Worm (Caenorhabditis elegans) whole organism, young adult: ENCODE data around the gene K02D10.4.
A peak's percentile ranks its signal among the peaks of the same experiment; 100 is the strongest.

Source experiments
- K11D2.4 ChIP-seq: fragments of 200-800 bp; sonication (Bioruptor generic); IDR thresholded peaks from 2 replicates; pipeline ENCODE4 v1.3.6; 2022; ENCODE audit warnings: missing genetic modification reagents, missing genetic modification characterization, missing compliant biosample characterization
- Y95B8A.8 ChIP-seq: fragments of 200-800 bp; sonication (Bioruptor generic); IDR thresholded peaks from 2 replicates; pipeline ENCODE4 v1.3.6; 2022; ENCODE audit warnings: missing genetic modification reagents, missing genetic modification characterization, missing compliant biosample characterization
- chd-7 ChIP-seq: sonication (generic microtip); optimal IDR thresholded peaks from 2 replicates; lab custom pipeline; 2016; ENCODE audit warnings: mild to moderate bottlenecking, missing genetic modification characterization, moderate library complexity, missing compliant biosample characterization
- efl-1 ChIP-seq: fragments of 150-350 bp; optimal IDR thresholded peaks from 2 replicates; lab custom pipeline; 2014; ENCODE audit warnings: missing biosample characterization, missing genetic modification reagents, missing genetic modification characterization
- fkh-3 ChIP-seq: sonication (generic microtip); optimal IDR thresholded peaks from 2 replicates; lab custom pipeline; 2016; ENCODE audit warnings: mild to moderate bottlenecking, missing genetic modification characterization, missing compliant biosample characterization
- him-1 ChIP-seq: sonication (generic microtip); optimal IDR thresholded peaks from 2 replicates; lab custom pipeline; 2016; ENCODE audit warnings: missing genotype, missing genetic modification reagents, missing genetic modification characterization, missing compliant biosample characterization
- let-526 ChIP-seq: fragments of 200-800 bp; sonication (Bioruptor generic); IDR thresholded peaks from 2 replicates; pipeline ENCODE4 v1.3.6; 2022; ENCODE audit warnings: missing genetic modification reagents, missing genetic modification characterization, missing compliant biosample characterization
- lin-35 ChIP-seq, 3 experiments: fragments of 150-350 bp in 2 of 3; sonication (generic microtip) in 1 of 3; optimal IDR thresholded peaks; 2 replicates each; lab custom pipeline; 2014 to 2018; ENCODE audit warnings: missing biosample characterization in 3 of 3, missing genetic modification characterization in 3 of 3, missing genetic modification reagents in 3 of 3
- nfya-2 ChIP-seq: fragments of 200-800 bp; sonication (Bioruptor generic); IDR thresholded peaks from 2 replicates; pipeline ENCODE4 v1.3.6; 2022; ENCODE audit warnings: missing genetic modification reagents, missing genetic modification characterization, missing compliant biosample characterization
- nhr-27 ChIP-seq: fragments of 200-800 bp; sonication (Bioruptor generic); optimal IDR thresholded peaks from 2 replicates; lab custom pipeline; 2018; ENCODE audit warnings: mild to moderate bottlenecking, missing genetic modification characterization, moderate library complexity, missing compliant biosample characterization
- nhr-90 ChIP-seq: sonication (generic microtip); optimal IDR thresholded peaks from 2 replicates; lab custom pipeline; 2016; ENCODE audit warnings: missing genotype, mild to moderate bottlenecking, missing genetic modification characterization, missing compliant biosample characterization
- snpc-1.1 ChIP-seq: sonication (generic microtip); optimal IDR thresholded peaks from 2 replicates; lab custom pipeline; 2017; ENCODE audit warnings: missing genetic modification characterization, mild to moderate bottlenecking, missing compliant biosample characterization, antibody characterized with exemption, moderate library complexity, missing genotype, missing genetic modification reagents; ENCODE audit not compliant: insufficient read depth
- snpc-4 ChIP-seq, 5 experiments: fragments of 150-350 bp in 1 of 5; sonication (generic microtip) in 4 of 5; optimal IDR thresholded peaks; 2 replicates each; lab custom pipeline; 2014 to 2018; ENCODE audit warnings: missing genetic modification characterization in 5 of 5, missing biosample characterization in 3 of 5, antibody characterized with exemption in 2 of 5, mild to moderate bottlenecking in 2 of 5, missing compliant biosample characterization in 2 of 5, missing genotype in 2 of 5, moderate library complexity in 2 of 5, missing genetic modification reagents in 1 of 5

ce11 chrIII:8785426-8785825 is 5.6 kb upstream of the K02D10.4 start:
- TF ChIP-seq snpc-4 (GFP tag; optimal IDR thresholded peaks at IDR 0.05; lab: Kevin White, UChicago), result no peak
- TF ChIP-seq snpc-4 (tag; optimal IDR thresholded peaks at IDR 0.05; lab: Kevin White, UChicago), result no peak
- 0 out of 2 replicates have a peak, but pooled peaks have one; percentile 59 for TF ChIP-seq K11D2.4 (GFP tag; lab: Robert Waterston, UW)
- peak; percentile 12 for TF ChIP-seq chd-7 (tag; lab: Kevin White, UChicago)
- no peak for TF ChIP-seq Y95B8A.8 (GFP tag; lab: Robert Waterston, UW)
- no peak for TF ChIP-seq him-1 (tag; lab: Kevin White, UChicago)
- TF ChIP-seq let-526 (GFP tag; lab: Robert Waterston, UW), result 0 out of 2 replicates have a peak, but pooled peaks have one; percentile 31
- TF ChIP-seq nhr-90 (tag; lab: Kevin White, UChicago), result no peak
- TF ChIP-seq lin-35 (GFP tag; optimal IDR thresholded peaks at IDR 0.05; lab: Kevin White, UChicago), result no peak
- no peak for TF ChIP-seq fkh-3 (tag; lab: Kevin White, UChicago)
- no peak for TF ChIP-seq snpc-1.1 (tag; lab: Kevin White, UChicago)
- TF ChIP-seq nhr-27, result no peak
- TF ChIP-seq nfya-2 (GFP tag; lab: Robert Waterston, UW), result no peak
- no peak for TF ChIP-seq efl-1 (GFP tag; lab: Kevin White, UChicago)
